Fruit fly (Drosophila melanogaster) whole organism, prepupa: ENCODE measurements around the gene CG4666.

Experiments used
- CG10631 ChIP-seq: fragments of 200-800 bp; sonication (Bioruptor generic); optimal IDR thresholded peaks from 2 replicates; lab custom pipeline; 2016; ENCODE audit warnings: missing biosample characterization, missing genetic modification characterization
- CG10669 ChIP-seq: fragments of 200-800 bp; sonication (Bioruptor generic); optimal IDR thresholded peaks from 3 replicates; lab custom pipeline; 2018; ENCODE audit warnings: missing biosample characterization, mild to moderate bottlenecking, missing genetic modification characterization, moderate library complexity
- CG11294 ChIP-seq: fragments of 200-800 bp; sonication (Bioruptor generic); IDR thresholded peaks from 2 replicates; pipeline ENCODE4 v1.3.6; 2022; ENCODE audit warnings: missing biosample characterization, missing genetic modification characterization
- CG11762 ChIP-seq: fragments of 200-800 bp; sonication (Bioruptor generic); optimal IDR thresholded peaks from 3 replicates; lab custom pipeline; 2016; ENCODE audit warnings: missing biosample characterization, missing genetic modification characterization; ENCODE audit not compliant: insufficient read depth
- CG11902 ChIP-seq: fragments of 200-800 bp; sonication (Bioruptor generic); optimal IDR thresholded peaks from 3 replicates; lab custom pipeline; 2016; ENCODE audit warnings: missing biosample characterization, missing genetic modification characterization
- CG3032 ChIP-seq: fragments of 200-800 bp; optimal IDR thresholded peaks from 2 replicates; lab custom pipeline; 2019; ENCODE audit warnings: missing biosample characterization, mild to moderate bottlenecking, missing genetic modification characterization, moderate library complexity
- CG31627 ChIP-seq: fragments of 200-800 bp; sonication (Bioruptor generic); optimal IDR thresholded peaks from 3 replicates; lab custom pipeline; 2016; ENCODE audit warnings: missing biosample characterization, missing genetic modification characterization
- CG32006 ChIP-seq: fragments of 200-800 bp; sonication (Bioruptor generic); optimal IDR thresholded peaks from 3 replicates; lab custom pipeline; 2017; ENCODE audit warnings: missing biosample characterization, mild to moderate bottlenecking, missing genetic modification characterization
- CG3919 ChIP-seq: fragments of 200-800 bp; sonication (Bioruptor generic); optimal IDR thresholded peaks from 3 replicates; lab custom pipeline; 2016; ENCODE audit warnings: missing biosample characterization, missing genetic modification characterization
- CG4318 ChIP-seq: fragments of 200-800 bp; sonication (Bioruptor generic); optimal IDR thresholded peaks from 3 replicates; lab custom pipeline; 2017; ENCODE audit warnings: missing biosample characterization, mild to moderate bottlenecking, missing genetic modification characterization
- CG6163 ChIP-seq: fragments of 200-800 bp; sonication (Bioruptor generic); IDR thresholded peaks from 3 replicates; pipeline ENCODE4 v1.3.6; 2022; ENCODE audit warnings: missing biosample characterization, missing genetic modification characterization
- CG6808 ChIP-seq: fragments of 200-800 bp; sonication (Bioruptor generic); optimal IDR thresholded peaks from 3 replicates; lab custom pipeline; 2017; ENCODE audit warnings: missing biosample characterization, missing genetic modification characterization, mild to moderate bottlenecking, moderate library complexity, missing genetic modification reagents
- CG7368 ChIP-seq: fragments of 200-800 bp; sonication (Bioruptor generic); optimal IDR thresholded peaks from 3 replicates; lab custom pipeline; 2016; ENCODE audit warnings: missing biosample characterization, missing genetic modification characterization
- CG8119 ChIP-seq: fragments of 200-800 bp; sonication (Bioruptor generic); IDR thresholded peaks from 3 replicates; pipeline ENCODE4 v1.3.6; 2022; ENCODE audit warnings: missing biosample characterization, missing genetic modification characterization
- CG8319 ChIP-seq: fragments of 200-800 bp; sonication (Bioruptor generic); optimal IDR thresholded peaks from 3 replicates; lab custom pipeline; 2016; ENCODE audit warnings: missing biosample characterization, missing genetic modification characterization
- CG8632 ChIP-seq: fragments of 200-800 bp; sonication (Bioruptor generic); optimal IDR thresholded peaks from 3 replicates; lab custom pipeline; 2016; ENCODE audit warnings: missing biosample characterization, missing genetic modification characterization
- CG9139 ChIP-seq: fragments of 200-800 bp; sonication (Bioruptor generic); optimal IDR thresholded peaks from 3 replicates; lab custom pipeline; 2017; ENCODE audit warnings: missing biosample characterization, mild to moderate bottlenecking, missing genetic modification characterization
- Eip75B ChIP-seq: fragments of 200-800 bp; sonication (Bioruptor generic); optimal IDR thresholded peaks from 3 replicates; lab custom pipeline; 2016; ENCODE audit warnings: missing biosample characterization, missing genetic modification characterization
- Eip78C ChIP-seq: fragments of 200-800 bp; sonication (Bioruptor generic); peaks from one replicate; lab custom pipeline; 2016; ENCODE audit warnings: missing biosample characterization, missing genetic modification characterization
- Ets96B ChIP-seq: fragments of 200-800 bp; optimal IDR thresholded peaks from 2 replicates; lab custom pipeline; 2019; ENCODE audit warnings: missing biosample characterization, mild to moderate bottlenecking, missing genetic modification characterization, moderate library complexity
- Gug ChIP-seq: fragments of 200-800 bp; sonication (Bioruptor generic); IDR thresholded peaks from 2 replicates; pipeline ENCODE4 v1.3.6; 2022; ENCODE audit warnings: missing biosample characterization, missing genetic modification characterization
- Hr38 ChIP-seq: sonication (Bioruptor generic); optimal IDR thresholded peaks from 2 replicates; lab custom pipeline; 2016; ENCODE audit warnings: missing biosample characterization, missing genetic modification characterization
- Hr39 ChIP-seq: fragments of 200-800 bp; sonication (Bioruptor generic); optimal IDR thresholded peaks from 2 replicates; lab custom pipeline; 2016; ENCODE audit warnings: missing biosample characterization, missing genetic modification characterization
- OdsH ChIP-seq: fragments of 200-800 bp; sonication (Bioruptor generic); optimal IDR thresholded peaks from 3 replicates; lab custom pipeline; 2016; ENCODE audit warnings: missing biosample characterization, missing genetic modification characterization
- Smox ChIP-seq: fragments of 200-800 bp; sonication (Bioruptor generic); optimal IDR thresholded peaks from 3 replicates; lab custom pipeline; 2016; ENCODE audit warnings: missing biosample characterization, missing genetic modification characterization
- Sox14 ChIP-seq: fragments of 200-800 bp; sonication (Bioruptor generic); optimal IDR thresholded peaks from 3 replicates; lab custom pipeline; 2016; ENCODE audit warnings: missing biosample characterization, missing genetic modification characterization
- achi ChIP-seq: fragments of 200-800 bp; sonication (Bioruptor generic); optimal IDR thresholded peaks from 3 replicates; lab custom pipeline; 2016; ENCODE audit warnings: missing biosample characterization, missing genetic modification characterization
- cyc ChIP-seq: fragments of 200-800 bp; sonication (Bioruptor generic); optimal IDR thresholded peaks from 3 replicates; lab custom pipeline; 2016; ENCODE audit warnings: missing biosample characterization, missing genetic modification characterization
- dac ChIP-seq: fragments of 200-800 bp; sonication (Bioruptor generic); optimal IDR thresholded peaks from 2 replicates; lab custom pipeline; 2017; ENCODE audit warnings: missing biosample characterization, mild to moderate bottlenecking, missing genetic modification characterization
- esn ChIP-seq: fragments of 200-800 bp; sonication (Bioruptor generic); optimal IDR thresholded peaks from 2 replicates; lab custom pipeline; 2016; ENCODE audit warnings: missing biosample characterization, mild to moderate bottlenecking, missing genetic modification characterization, moderate library complexity
- fkh ChIP-seq: fragments of 200-800 bp; sonication (Bioruptor generic); optimal IDR thresholded peaks from 3 replicates; lab custom pipeline; 2017; ENCODE audit warnings: missing biosample characterization, mild to moderate bottlenecking, missing genetic modification characterization, moderate library complexity
- lz ChIP-seq: fragments of 200-800 bp; sonication (Bioruptor generic); optimal IDR thresholded peaks from 3 replicates; lab custom pipeline; 2016; ENCODE audit warnings: missing biosample characterization, missing genetic modification characterization
- salr ChIP-seq, 2 experiments: fragments of 200-800 bp; sonication (Bioruptor generic); optimal IDR thresholded peaks; 3 replicates each; lab custom pipeline; 2016 to 2018; ENCODE audit warnings: missing biosample characterization in 2 of 2, missing genetic modification characterization in 2 of 2, mild to moderate bottlenecking in 1 of 2
- spab ChIP-seq: fragments of 200-800 bp; sonication (Bioruptor generic); optimal IDR thresholded peaks from 2 replicates; lab custom pipeline; 2017; ENCODE audit warnings: missing biosample characterization, mild to moderate bottlenecking, missing genetic modification characterization, missing genetic modification reagents
- ss ChIP-seq, 2 experiments: fragments of 200-800 bp; sonication (Bioruptor generic); optimal IDR thresholded peaks; 2 replicates in 1 of 2; 3 replicates in 1 of 2; lab custom pipeline; 2017 to 2018; ENCODE audit warnings: mild to moderate bottlenecking in 2 of 2, missing biosample characterization in 2 of 2, missing genetic modification characterization in 2 of 2, moderate library complexity in 1 of 2
- svp ChIP-seq: fragments of 200-800 bp; sonication (Bioruptor generic); peaks from one replicate; lab custom pipeline; 2016; ENCODE audit warnings: missing biosample characterization, missing genetic modification characterization

CG4666 gene

dm6 chrX:6037180-6037946 lies 40.2 kb downstream of the CG4666 start, which contains the start of the genes rux and MCTS1 (continued):
- TF ChIP-seq cyc (GFP tag; lab: Kevin White, UChicago) (peak; percentile 26), spab (GFP tag; lab: Kevin White, UChicago) (no peak), Hr39 (GFP tag; lab: Kevin White, UChicago) (peak; percentile 39), ss (GFP tag; optimal IDR thresholded peaks at IDR 0.05; lab: Kevin White, UChicago) (peak in 1 of 2 experiments; percentile 5), dac (GFP tag; lab: Kevin White, UChicago) (no peak), CG11294 (GFP tag; lab: Robert Waterston, UW) (no peak; the same call in 1 of the 2 replicates), fkh (GFP tag; lab: Kevin White, UChicago) (peak; percentile 23), CG3919 (GFP tag; lab: Kevin White, UChicago) (peak; percentile 31), CG11762 (GFP tag; lab: Kevin White, UChicago) (no peak), Smox (peak; percentile 32), Ets96B (no peak), CG31627 (GFP tag; lab: Kevin White, UChicago) (peak; percentile 40), Eip78C (GFP tag; lab: Kevin White, UChicago) (peak; percentile 59), OdsH (GFP tag; lab: Kevin White, UChicago) (peak; percentile 32), CG8632 (GFP tag; lab: Kevin White, UChicago) (no peak)

dm6 chrX:6035359-6035758 lies 42.2 kb downstream of the CG4666 start:
- TF ChIP-seq CG4318 (GFP tag; lab: Kevin White, UChicago) (no peak), CG31627 (GFP tag; lab: Kevin White, UChicago) (no peak), lz (GFP tag; lab: Kevin White, UChicago) (no peak), CG10631 (GFP tag; lab: Kevin White, UChicago) (no peak), Eip78C (GFP tag; lab: Kevin White, UChicago) (peak; percentile 46), CG3032 (no peak)
- TF ChIP-seq, all 60 proteins: peak for 1

- no peak for TF ChIP-seq CG11762 (GFP tag; lab: Kevin White, UChicago)
- TF ChIP-seq CG31627 (GFP tag; lab: Kevin White, UChicago): no peak
- no peak for TF ChIP-seq Hr38 (GFP tag; lab: Kevin White, UChicago)
- no peak for TF ChIP-seq CG32006 (GFP tag; lab: Kevin White, UChicago)
- no peak for TF ChIP-seq CG8319 (GFP tag; lab: Kevin White, UChicago)
- TF ChIP-seq CG10631 (GFP tag; lab: Kevin White, UChicago): no peak
- no peak for TF ChIP-seq CG6163 (GFP tag; lab: Robert Waterston, UW)
- no peak for TF ChIP-seq CG11902
- no peak for TF ChIP-seq Smox
- TF ChIP-seq esn (GFP tag; lab: Kevin White, UChicago): no peak
- no peak for TF ChIP-seq salr (GFP tag; optimal IDR thresholded peaks at IDR 0.05; lab: Kevin White, UChicago)
- TF ChIP-seq CG9139 (GFP tag; lab: Kevin White, UChicago): no peak
- no peak for TF ChIP-seq Eip75B (GFP tag; lab: Kevin White, UChicago)
- TF ChIP-seq CG7368: no peak
- no peak for TF ChIP-seq CG6808
- no peak for TF ChIP-seq CG10669 (GFP tag; lab: Kevin White, UChicago)
- no peak for TF ChIP-seq dac (GFP tag; lab: Kevin White, UChicago)
- TF ChIP-seq svp (GFP tag; lab: Kevin White, UChicago): no peak
- no peak for TF ChIP-seq achi (GFP tag; lab: Kevin White, UChicago)
Measured at dm6 chrX:6034741-6035140, 42.8 kb downstream of the CG4666 start.

DNA sequence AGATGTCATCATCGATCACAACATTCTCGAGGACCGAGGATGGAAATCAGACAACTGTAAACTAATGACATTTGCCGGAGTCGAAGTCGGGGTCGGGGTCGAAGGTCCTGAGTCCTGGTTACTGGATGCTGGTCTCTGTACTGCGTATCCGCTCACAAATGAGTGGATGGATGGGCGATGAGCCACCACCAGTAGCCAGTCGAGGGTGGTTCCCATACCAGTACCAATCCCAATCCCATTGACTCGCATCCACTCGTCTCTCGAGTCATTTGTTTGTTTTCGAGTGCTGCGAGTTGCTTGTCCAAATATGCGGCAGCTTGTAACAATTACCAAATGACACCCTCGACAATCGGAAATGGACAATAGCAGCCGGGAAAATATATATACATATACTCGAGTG lies 44.8 kb downstream of the CG4666 start:
- TF ChIP-seq Smox (no peak), Ets96B (no peak), CG10669 (GFP tag; lab: Kevin White, UChicago) (no peak), Sox14 (GFP tag; lab: Kevin White, UChicago) (no peak), CG8119 (GFP tag; lab: Robert Waterston, UW) (no peak), lz (GFP tag; lab: Kevin White, UChicago) (no peak), Gug (GFP tag; lab: Robert Waterston, UW) (no peak), svp (GFP tag; lab: Kevin White, UChicago) (no peak), cyc (GFP tag; lab: Kevin White, UChicago) (no peak)
